Fruit fly (Drosophila melanogaster): ENCODE data around the gene Nubp2.

Nubp2 gene

dm6 chr3L:20508136-20508635, 18.2 kb upstream of the Nubp2 start (continued):
- peak; percentile 96 for TF ChIP-seq Dip3 (GFP tag; optimal IDR thresholded peaks at IDR 0.05)
- TF ChIP-seq CG16779 (GFP tag; IDR thresholded peaks at IDR 0.05): peak; percentile 96
- TF ChIP-seq nerfin-1 (tag; optimal IDR thresholded peaks at IDR 0.05): peak; percentile 85
- TF ChIP-seq CG11093 (GFP tag; IDR thresholded peaks at IDR 0.05): peak; percentile 91
- peak; percentile 81 for TF ChIP-seq ash1 (GFP tag; optimal IDR thresholded peaks at IDR 0.05)
- TF ChIP-seq luna (GFP tag; optimal IDR thresholded peaks at IDR 0.05): peak; percentile 92
- peak; percentile 63; the same call in 2 of the 3 replicates for TF ChIP-seq knrl (GFP tag; IDR thresholded peaks at IDR 0.05; ENCODE audit: partially characterized antibody)
- TF ChIP-seq lov (optimal IDR thresholded peaks at IDR 0.05): no peak
- TF ChIP-seq lov (GFP tag; IDR thresholded peaks at IDR 0.05): peak; percentile 90
- peak; percentile 95 for TF ChIP-seq tgo (GFP tag; IDR thresholded peaks at IDR 0.05)
- TF ChIP-seq corto (GFP tag; optimal IDR thresholded peaks at IDR 0.05): peak; percentile 31
- TF ChIP-seq Doc2 (GFP tag; IDR thresholded peaks at IDR 0.05): no peak
- TF ChIP-seq Hr39 (optimal IDR thresholded peaks at IDR 0.05): no peak
- peak; percentile 87 for TF ChIP-seq Side (GFP tag; optimal IDR thresholded peaks at IDR 0.05)
- peak; percentile 98 for TF ChIP-seq Rfx (GFP tag; IDR thresholded peaks at IDR 0.05)
- peak; percentile 91 for TF ChIP-seq E2f1 (GFP tag; IDR thresholded peaks at IDR 0.05)
- TF ChIP-seq CG8944 (GFP tag; optimal IDR thresholded peaks at IDR 0.05): peak; percentile 88
- TF ChIP-seq MESR4 (GFP tag; optimal IDR thresholded peaks at IDR 0.05): peak; percentile 14
- TF ChIP-seq emc (GFP tag; optimal IDR thresholded peaks at IDR 0.05): peak; percentile 91
- peak; percentile 85; the same call in 2 of the 3 replicates for TF ChIP-seq jigr1 (GFP tag; IDR thresholded peaks at IDR 0.05)
- peak; percentile 90 to 94 for TF ChIP-seq chif (GFP tag; optimal IDR thresholded peaks at IDR 0.05)
- peak; percentile 54; the same call in 1 of the 3 replicates for TF ChIP-seq Optix (GFP tag; IDR thresholded peaks at IDR 0.05)
- peak; percentile 83 for TF ChIP-seq Atf-2 (GFP tag; optimal IDR thresholded peaks at IDR 0.05)
- TF ChIP-seq sd (tag; optimal IDR thresholded peaks at IDR 0.05): peak; percentile 92
- TF ChIP-seq CG2120 (GFP tag; optimal IDR thresholded peaks at IDR 0.05): peak; percentile 99
- TF ChIP-seq CG3995 (GFP tag; optimal IDR thresholded peaks at IDR 0.05): peak; percentile 79
- peak; percentile 89 for TF ChIP-seq Six4 (GFP tag; optimal IDR thresholded peaks at IDR 0.05)
- TF ChIP-seq CG32772 (GFP tag; IDR thresholded peaks at IDR 0.05): peak; percentile 92
- peak; percentile 99 for TF ChIP-seq Med (GFP tag)
- TF ChIP-seq Dfd (GFP tag; optimal IDR thresholded peaks at IDR 0.05): peak in 1 of 2 experiments; percentile 94
- peak; percentile 79 for TF ChIP-seq cato (GFP tag; optimal IDR thresholded peaks at IDR 0.05; ENCODE audit: borderline replicate concordance)
- TF ChIP-seq crc (GFP tag; optimal IDR thresholded peaks at IDR 0.05): peak; percentile 92
- peak; percentile 94 for TF ChIP-seq Hsf (GFP tag; optimal IDR thresholded peaks at IDR 0.05)
- TF ChIP-seq CG4424 (GFP tag; optimal IDR thresholded peaks at IDR 0.05): peak; percentile 94
- TF ChIP-seq CG9609 (GFP tag; optimal IDR thresholded peaks at IDR 0.05): peak; percentile 91
- peak; percentile 73 for TF ChIP-seq gt (GFP tag; IDR thresholded peaks at IDR 0.05)
- TF ChIP-seq her (GFP tag; optimal IDR thresholded peaks at IDR 0.05): peak; percentile 78
- TF ChIP-seq kay (GFP tag; optimal IDR thresholded peaks at IDR 0.05): peak; percentile 95
- peak; percentile 89 for TF ChIP-seq CG1602 (GFP tag; optimal IDR thresholded peaks at IDR 0.05)
- no peak for TF ChIP-seq zen2 (GFP tag; IDR thresholded peaks at IDR 0.05; ENCODE audit: partially characterized antibody)
- peak; percentile 97 for TF ChIP-seq CG9215 (GFP tag; IDR thresholded peaks at IDR 0.05)
- TF ChIP-seq dysf (GFP tag; IDR thresholded peaks at IDR 0.05): peak; percentile 97
- TF ChIP-seq CG15011 (GFP tag; optimal IDR thresholded peaks at IDR 0.05): peak; percentile 96
- peak; percentile 88 for TF ChIP-seq CG3163 (GFP tag; optimal IDR thresholded peaks at IDR 0.05)
- peak; percentile 82 for TF ChIP-seq CG11723 (GFP tag; optimal IDR thresholded peaks at IDR 0.05)
- peak; percentile 80 for TF ChIP-seq p53 (GFP tag; optimal IDR thresholded peaks at IDR 0.05)
- TF ChIP-seq exex (tag; optimal IDR thresholded peaks at IDR 0.05): peak; percentile 88
- TF ChIP-seq h (optimal IDR thresholded peaks at IDR 0.05): no peak
- TF ChIP-seq stc (GFP tag; IDR thresholded peaks at IDR 0.05): peak; percentile 90
- TF ChIP-seq MTF-1 (GFP tag; optimal IDR thresholded peaks at IDR 0.05; ENCODE audit: borderline replicate concordance): peak; percentile 81
- TF ChIP-seq CG17359 (tag; optimal IDR thresholded peaks at IDR 0.05): peak; percentile 89
- peak; percentile 59; the same call in 1 of the 2 replicates for TF ChIP-seq amos (GFP tag; IDR thresholded peaks at IDR 0.05; ENCODE audit: partially characterized antibody)

Measured in whole organism, embryonic.